Fruit fly (Drosophila melanogaster): ENCODE data around the gene Uxs.
A peak's percentile ranks its signal among the peaks of the same experiment; 100 is the strongest.

The Uxs gene

DNA sequence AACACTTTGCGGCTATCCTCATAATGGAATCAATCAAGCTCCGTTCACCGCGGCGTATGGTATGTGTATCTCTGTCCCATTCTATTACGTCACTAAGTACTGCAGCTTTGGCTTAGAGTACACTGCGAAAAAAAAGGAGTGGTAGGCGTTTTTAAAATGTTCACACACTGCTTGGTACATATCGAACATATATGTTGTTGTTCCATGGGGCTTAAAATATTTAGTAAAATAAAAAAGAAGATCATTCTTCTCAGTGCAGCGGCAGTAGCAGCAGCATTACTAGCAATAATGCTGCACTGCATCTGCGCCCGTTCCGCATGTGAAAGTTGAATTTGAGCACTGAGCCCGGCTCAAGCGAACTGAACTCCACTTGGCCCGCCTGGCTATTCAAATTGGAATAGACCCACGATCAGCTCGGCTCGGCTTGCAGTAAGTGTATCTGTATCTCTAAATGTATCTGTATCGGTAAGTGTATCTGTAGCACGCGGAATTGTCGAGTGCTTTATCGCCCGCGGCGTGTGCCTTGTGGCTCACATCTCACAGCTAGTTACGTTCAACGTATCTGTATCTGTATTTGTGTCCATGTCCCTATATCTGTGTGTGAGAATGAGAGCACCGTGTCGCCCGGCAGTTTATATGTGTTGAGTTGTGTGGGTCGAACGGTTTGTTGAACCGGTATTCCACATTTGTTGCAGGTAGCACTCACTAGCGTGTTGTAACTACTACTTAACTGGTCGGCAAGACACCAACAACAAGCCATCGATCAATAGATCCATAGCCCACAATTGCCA, 27.3 kb upstream of the Uxs start (continued):
- peak; percentile 16 for TF ChIP-seq CG6254 (GFP tag; optimal IDR thresholded peaks at IDR 0.05)
- TF ChIP-seq dmrt11E (tag; optimal IDR thresholded peaks at IDR 0.05): no peak
- peak; percentile 47 for TF ChIP-seq lab (GFP tag; optimal IDR thresholded peaks at IDR 0.05)
- peak; percentile 61 for TF ChIP-seq CG10979 (tag; optimal IDR thresholded peaks at IDR 0.05)
- TF ChIP-seq CG12155 (GFP tag; optimal IDR thresholded peaks at IDR 0.05): no peak
- TF ChIP-seq hkb (optimal IDR thresholded peaks at IDR 0.05): no peak
- TF ChIP-seq hkb (GFP tag; IDR thresholded peaks at IDR 0.05): peak; percentile 76
- TF ChIP-seq br (optimal IDR thresholded peaks at IDR 0.05): no peak
- peak; percentile 51 for TF ChIP-seq CG6689 (GFP tag; IDR thresholded peaks at IDR 0.05)
- TF ChIP-seq da (GFP tag; optimal IDR thresholded peaks at IDR 0.05): no peak
- no peak for TF ChIP-seq HLH4C (GFP tag; IDR thresholded peaks at IDR 0.05; ENCODE audit: partially characterized antibody)
- peak; percentile 60 for TF ChIP-seq Sox100B (GFP tag; optimal IDR thresholded peaks at IDR 0.05)
- TF ChIP-seq NC2α (GFP tag; optimal IDR thresholded peaks at IDR 0.05): peak; percentile 10
- TF ChIP-seq E2f1 (GFP tag; IDR thresholded peaks at IDR 0.05): no peak
- peak; percentile 33; the same call in 1 of the 2 replicates for TF ChIP-seq ssp (GFP tag; IDR thresholded peaks at IDR 0.05)
- TF ChIP-seq peb (GFP tag; IDR thresholded peaks at IDR 0.05): no peak; the same call in 1 of the 2 replicates
- peak; percentile 44 for TF ChIP-seq Hsf (GFP tag; optimal IDR thresholded peaks at IDR 0.05)
- TF ChIP-seq CG18764 (GFP tag; optimal IDR thresholded peaks at IDR 0.05): peak; percentile 35
- TF ChIP-seq Asciz (GFP tag; optimal IDR thresholded peaks at IDR 0.05): peak; percentile 65
- peak; percentile 61 for TF ChIP-seq D19A (tag; optimal IDR thresholded peaks at IDR 0.05)
- TF ChIP-seq CG4328 (GFP tag; optimal IDR thresholded peaks at IDR 0.05): peak; percentile 18
- no peak for TF ChIP-seq dimm (GFP tag; IDR thresholded peaks at IDR 0.05)
- no peak for TF ChIP-seq eyg (GFP tag; optimal IDR thresholded peaks at IDR 0.05)
- peak; percentile 61 for TF ChIP-seq tap (tag; optimal IDR thresholded peaks at IDR 0.05)
- no peak for TF ChIP-seq CG10565 (GFP tag; optimal IDR thresholded peaks at IDR 0.05)
- TF ChIP-seq ems (GFP tag; optimal IDR thresholded peaks at IDR 0.05): peak; percentile 12
- peak; percentile 71 for TF ChIP-seq HLH3B (GFP tag; IDR thresholded peaks at IDR 0.05)
- TF ChIP-seq lilli (GFP tag; optimal IDR thresholded peaks at IDR 0.05): peak; percentile 8
- TF ChIP-seq CG31441 (GFP tag; IDR thresholded peaks at IDR 0.05): peak; percentile 61
- no peak for TF ChIP-seq CG4404 (GFP tag; IDR thresholded peaks at IDR 0.05)
- TF ChIP-seq CG1529 (GFP tag; optimal IDR thresholded peaks at IDR 0.05): peak; percentile 51
- TF ChIP-seq CG7963 (GFP tag; IDR thresholded peaks at IDR 0.05; ENCODE audit: partially characterized antibody): no peak
- TF ChIP-seq her (GFP tag; optimal IDR thresholded peaks at IDR 0.05): no peak
- TF ChIP-seq insv (GFP tag; optimal IDR thresholded peaks at IDR 0.05): no peak
- no peak for TF ChIP-seq CG15601 (tag; optimal IDR thresholded peaks at IDR 0.05)
- TF ChIP-seq CG14667 (GFP tag; IDR thresholded peaks at IDR 0.05): no peak
- TF ChIP-seq chinmo (GFP tag; IDR thresholded peaks at IDR 0.05; ENCODE audit: partially characterized antibody): 0 out of 4 replicates have a peak, but pooled peaks have one; percentile 48
- TF ChIP-seq CG15696 (tag; optimal IDR thresholded peaks at IDR 0.05): no peak
- no peak for TF ChIP-seq NFAT (GFP tag; IDR thresholded peaks at IDR 0.05)
- no peak for TF ChIP-seq CG3065 (GFP tag; optimal IDR thresholded peaks at IDR 0.05)
- peak; percentile 32 for TF ChIP-seq Antp (GFP tag; optimal IDR thresholded peaks at IDR 0.05)
- TF ChIP-seq lmd (GFP tag; IDR thresholded peaks at IDR 0.05): peak; percentile 59
- peak; percentile 37 for TF ChIP-seq CG16863 (GFP tag; optimal IDR thresholded peaks at IDR 0.05)
- no peak for TF ChIP-seq pb (GFP tag; optimal IDR thresholded peaks at IDR 0.05)
- TF ChIP-seq CG6175 (GFP tag; IDR thresholded peaks at IDR 0.05): peak; percentile 53; the same call in 1 of the 3 replicates
- TF ChIP-seq CG6765 (GFP tag; optimal IDR thresholded peaks at IDR 0.05): no peak
- TF ChIP-seq CG34422 (GFP tag; IDR thresholded peaks at IDR 0.05): peak; percentile 70; the same call in 2 of the 3 replicates
- TF ChIP-seq D (optimal IDR thresholded peaks at IDR 0.05): no peak
- peak; percentile 30 for TF ChIP-seq D (GFP tag; optimal IDR thresholded peaks at IDR 0.05)
- TF ChIP-seq sug (tag; optimal IDR thresholded peaks at IDR 0.05): no peak
- TF ChIP-seq CG12942 (GFP tag; optimal IDR thresholded peaks at IDR 0.05): peak; percentile 33

All from whole organism, embryonic.